Fruit fly (Drosophila melanogaster) whole organism, larva: ENCODE data around the gene CG11403.

Experiments
- noc ChIP-seq: fragments of 200-800 bp; sonication (Bioruptor generic); optimal IDR thresholded peaks from 3 replicates; lab custom pipeline; 2019; ENCODE audit warnings: missing biosample characterization, mild to moderate bottlenecking, missing genetic modification characterization, moderate library complexity

CG11403 gene

dm6 chrX:1235618-1236006 is 4.1 kb downstream of the CG11403 start:
- TF ChIP-seq noc (tag; lab: Kevin White, UChicago) = no peak

DNA sequence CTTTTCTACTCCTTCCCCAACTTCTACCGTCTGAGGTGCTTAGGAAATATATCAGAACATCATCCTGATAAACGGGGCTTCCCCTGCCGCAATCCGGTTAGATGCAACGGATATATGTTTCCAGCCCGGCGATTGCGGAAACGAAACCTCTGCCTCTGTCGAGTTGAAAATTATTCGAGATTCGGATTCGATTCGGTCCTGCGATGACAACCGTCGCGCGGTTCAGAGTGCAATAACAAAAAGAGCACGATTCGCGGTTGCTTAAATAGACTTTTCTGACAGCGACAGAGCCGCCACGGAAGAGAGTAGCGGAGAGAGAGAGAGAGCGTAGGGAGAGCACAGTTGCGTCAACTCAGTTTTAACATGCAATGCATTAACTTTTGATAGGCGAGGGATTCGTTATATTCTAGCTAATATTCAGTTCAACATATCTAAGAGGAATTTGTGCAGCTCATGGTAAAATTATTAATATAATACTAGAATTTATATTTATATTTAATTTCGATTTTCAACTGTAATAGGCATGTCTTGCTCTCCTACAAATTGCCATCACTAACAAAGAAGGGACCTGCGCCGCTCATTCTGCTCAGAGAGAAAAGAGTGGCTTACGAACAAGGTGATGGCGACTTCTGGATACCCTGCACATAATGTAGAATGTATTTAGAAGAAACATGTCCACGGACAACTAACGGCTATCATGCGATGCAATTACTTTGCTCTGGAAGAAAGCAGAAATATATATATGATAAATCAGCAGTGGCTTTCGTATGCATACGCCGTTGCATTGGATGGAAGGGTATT is 4.7 kb downstream of the CG11403 start:
- TF ChIP-seq noc (tag; lab: Kevin White, UChicago) = peak; percentile 82

DNA sequence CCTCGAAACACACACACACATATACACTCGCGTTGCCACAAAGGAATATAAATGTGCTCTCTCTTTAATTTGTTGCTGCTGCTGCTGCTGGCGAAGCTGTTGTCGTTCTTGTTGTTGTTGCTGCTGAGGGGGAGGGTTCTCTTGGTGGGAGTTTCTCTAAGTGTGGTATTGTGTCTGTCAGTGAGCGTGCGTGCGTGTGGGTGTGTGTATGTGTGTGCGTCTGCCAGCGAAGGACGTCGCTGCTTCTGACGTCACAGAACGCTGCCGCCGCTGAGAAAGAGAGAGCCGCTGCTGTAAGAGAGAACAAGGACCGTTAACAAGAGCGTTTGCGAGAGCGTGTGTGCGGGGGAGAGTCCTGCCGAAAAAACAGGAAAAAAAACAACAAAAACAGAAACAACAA is 5.7 kb downstream of the CG11403 start:
- no peak for TF ChIP-seq noc (tag; lab: Kevin White, UChicago)

dm6 chrX:1232533-1233212 is 7.0 kb downstream of the CG11403 start:
- no peak for TF ChIP-seq noc (tag; lab: Kevin White, UChicago)

dm6 chrX:1231707-1232106 is 8.0 kb downstream of the CG11403 start:
- no peak for TF ChIP-seq noc (tag; lab: Kevin White, UChicago)

DNA sequence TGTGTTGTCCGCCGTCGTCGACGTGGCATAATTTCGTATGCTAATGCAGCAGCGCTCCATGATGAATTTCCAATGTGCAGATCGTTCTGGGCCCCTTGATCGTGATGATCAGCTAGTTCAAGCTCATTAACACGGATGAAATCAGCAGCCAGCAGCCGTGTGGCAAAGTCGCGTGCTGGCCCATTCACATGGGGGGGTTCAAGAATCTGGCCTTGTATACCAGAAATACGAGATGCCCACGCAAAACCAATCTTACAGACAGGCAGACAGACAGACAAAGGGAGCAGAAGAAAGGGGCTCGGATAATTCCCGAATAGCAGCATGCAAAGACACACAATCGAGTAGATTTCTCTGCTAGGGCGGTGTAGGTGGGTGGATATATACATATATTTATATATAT is 10.1 kb downstream of the CG11403 start:
- no peak for TF ChIP-seq noc (tag; lab: Kevin White, UChicago)

DNA sequence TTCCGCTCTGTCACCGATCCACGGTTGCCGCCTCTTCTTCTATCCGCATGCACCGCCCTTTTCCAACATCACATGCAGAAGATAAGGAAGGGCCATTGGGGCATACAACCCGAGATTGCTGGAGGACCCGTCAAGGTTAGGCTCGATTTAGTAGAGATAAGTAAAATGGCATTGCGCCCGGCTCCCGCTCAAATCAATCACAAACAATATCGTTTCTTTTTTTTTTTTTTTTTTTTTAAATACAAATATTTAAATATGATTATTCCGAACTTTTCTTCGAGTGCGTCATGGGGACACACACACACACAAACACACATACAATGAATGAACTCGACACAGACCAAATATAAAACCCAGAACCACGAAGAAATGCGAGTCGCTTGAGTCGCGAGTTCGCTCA is 10.6 kb downstream of the CG11403 start:
- TF ChIP-seq noc (tag; lab: Kevin White, UChicago) = no peak

DNA sequence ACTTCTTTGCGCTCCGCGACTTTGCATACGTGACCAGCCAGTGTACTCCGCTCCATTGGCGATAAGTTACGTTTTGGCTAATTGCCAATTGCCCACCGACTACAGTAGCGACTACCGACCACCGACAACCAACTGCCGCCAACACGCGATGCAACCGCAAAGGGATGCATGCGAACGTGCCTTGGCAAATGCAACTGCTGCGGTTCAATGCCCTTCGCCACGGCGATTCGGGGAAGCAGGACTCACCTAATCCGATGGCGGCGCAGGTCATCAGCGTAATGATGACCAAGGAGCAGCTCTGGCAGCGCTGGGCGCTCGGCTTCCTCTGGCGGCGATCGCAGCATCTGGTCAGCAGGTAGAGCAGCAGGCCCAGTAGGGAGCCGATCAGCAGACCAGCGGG is 13.8 kb downstream of the CG11403 start:
- TF ChIP-seq noc (tag; lab: Kevin White, UChicago) = no peak

dm6 chrX:1216681-1217080 is 23.0 kb downstream of the CG11403 start:
- no peak for TF ChIP-seq noc (tag; lab: Kevin White, UChicago)

DNA sequence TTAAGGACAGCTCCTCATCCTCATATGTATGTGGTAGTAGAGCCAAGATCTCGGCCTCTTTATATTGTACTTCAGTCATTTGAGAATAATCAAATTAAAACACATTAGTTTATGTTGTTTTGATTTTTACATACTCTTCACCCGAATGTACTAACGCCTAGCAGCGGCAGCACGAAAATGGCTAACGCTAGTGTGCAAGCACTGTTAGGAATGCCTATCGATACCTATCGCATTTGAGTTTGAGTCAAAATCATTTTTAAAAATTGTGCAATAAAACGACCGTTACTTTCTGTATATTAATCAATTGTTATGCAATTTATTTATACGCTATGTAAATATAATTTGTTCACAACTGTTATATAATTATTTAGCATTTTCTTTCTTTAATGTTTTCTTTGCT is 24.7 kb downstream of the CG11403 start, which contains the start of gene CG11398:
Gene CG11398 (minus strand): TSS at position 157 of the 400 bp plus-strand sequence.
- no peak for TF ChIP-seq noc (tag; lab: Kevin White, UChicago)

DNA sequence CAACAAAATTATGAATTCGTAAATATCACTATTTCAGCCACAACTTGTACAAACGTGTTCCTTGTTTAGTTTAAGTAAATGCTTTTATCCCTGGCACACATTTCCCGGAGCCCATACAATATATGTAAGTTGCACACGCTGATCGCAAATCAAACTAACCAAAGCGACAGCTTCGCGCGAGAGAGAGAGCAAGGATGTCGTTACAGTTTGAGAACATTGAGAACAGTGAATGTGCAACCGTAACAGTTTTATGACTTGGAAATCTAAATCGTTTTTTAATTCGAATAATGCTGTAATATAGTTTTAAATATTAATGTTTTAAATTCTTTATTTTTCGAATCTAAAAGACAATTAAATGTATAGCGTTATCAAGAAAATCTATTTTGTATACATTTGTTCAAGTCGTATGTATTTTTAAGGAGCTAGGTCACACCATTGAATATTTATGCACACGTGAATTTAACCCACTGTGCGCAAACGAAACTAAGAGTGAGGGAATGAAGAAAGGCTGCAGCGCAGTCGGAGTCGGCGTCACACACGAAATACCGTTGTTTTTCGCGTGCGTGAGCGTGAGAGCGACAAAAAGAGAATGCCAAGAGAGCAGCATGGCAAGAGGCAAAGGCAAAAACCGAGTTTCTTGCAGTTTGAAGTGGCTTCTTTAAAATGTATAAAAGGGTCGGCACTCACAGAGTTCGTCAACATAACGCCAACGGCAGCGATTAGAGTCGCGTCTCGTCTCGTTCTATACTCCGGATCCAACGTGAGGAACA is 30.2 kb downstream of the CG11403 start, which contains the start of gene CG11382:
Gene CG11382 (plus strand): TSS at position 720 of the 770 bp plus-strand sequence.
- TF ChIP-seq noc (tag; lab: Kevin White, UChicago) = no peak

- no peak for TF ChIP-seq noc (tag; lab: Kevin White, UChicago)
These were observed 33.2 kb downstream of the CG11403 start, which contains the start of gene CG14624 for dm6 chrX:1206437-1206836. TSS of gene CG14624 (plus strand) at chrX:1206737.

- no peak for TF ChIP-seq noc (tag; lab: Kevin White, UChicago)
These were observed 36.2 kb downstream of the CG11403 start, which contains the start of gene CG11381 for dm6 chrX:1203477-1203876. TSS of gene CG11381 (plus strand) at chrX:1203777.

dm6 chrX:1199246-1199645 is 40.4 kb downstream of the CG11403 start, which contains the start of gene CG14625:
TSS of gene CG14625 (plus strand) at chrX:1199546.
- no peak for TF ChIP-seq noc (tag; lab: Kevin White, UChicago)

dm6 chrX:1197862-1198261 is 41.8 kb downstream of the CG11403 start:
- no peak for TF ChIP-seq noc (tag; lab: Kevin White, UChicago)

- TF ChIP-seq noc (tag; lab: Kevin White, UChicago) = no peak
These were observed 48.7 kb downstream of the CG11403 start, which contains the start of gene CG11380 for dm6 chrX:1191008-1191407. TSS of gene CG11380 (plus strand) at chrX:1191308.
